Fruit fly (Drosophila melanogaster): ENCODE results near the gene CG6638.

Gene CG6638

DNA sequence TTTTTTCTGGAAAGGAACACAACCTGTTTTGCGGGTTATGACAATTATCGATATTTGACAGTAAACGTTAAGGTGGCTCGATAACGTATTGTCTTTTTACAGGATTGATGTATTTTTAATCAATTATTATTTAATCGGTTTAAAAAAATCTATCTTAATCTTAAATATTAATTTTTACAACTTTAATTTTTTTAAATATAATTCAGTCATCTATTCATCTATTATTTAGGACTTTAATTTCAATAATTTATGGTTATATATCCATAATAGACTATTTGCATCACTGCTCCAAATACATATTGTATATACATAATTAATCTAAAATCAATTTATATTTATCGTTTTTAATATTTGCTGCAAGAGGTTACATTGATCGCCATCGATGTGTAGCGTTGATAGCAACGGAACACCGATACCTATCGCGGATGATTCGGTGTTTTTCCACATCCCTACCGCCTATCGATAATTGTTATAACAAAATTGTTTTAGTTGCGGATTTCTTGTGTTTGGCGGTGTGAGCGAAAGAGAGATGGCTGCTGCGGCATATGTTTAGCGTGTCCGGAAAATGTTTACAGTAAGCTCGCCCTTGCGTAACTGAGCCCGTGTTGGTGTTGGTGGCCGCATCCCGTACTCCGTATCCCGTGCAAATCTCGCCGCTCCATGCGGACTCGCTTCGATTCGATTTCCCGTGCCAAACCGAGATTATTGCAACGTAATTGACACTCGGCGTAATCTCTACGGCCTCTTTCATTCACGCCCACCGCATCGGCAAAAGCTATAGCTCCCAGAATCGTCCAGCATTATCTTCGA is 50.9 kb downstream of the CG6638 start, which contains the start of the genes GstO1 and foi (continued):
- TF ChIP-seq CG4617 (GFP tag; optimal IDR thresholded peaks at IDR 0.05; ENCODE audit: borderline replicate concordance) (no peak), CG16863 (GFP tag; optimal IDR thresholded peaks at IDR 0.05) (no peak), CG6272 (GFP tag; IDR thresholded peaks at IDR 0.05) (peak; percentile 60; the same call in 1 of the 2 replicates), dmrt99B (tag; optimal IDR thresholded peaks at IDR 0.05) (peak; percentile 28), HLH4C (GFP tag; IDR thresholded peaks at IDR 0.05; ENCODE audit: partially characterized antibody) (peak; percentile 100), Bteb2 (GFP tag; optimal IDR thresholded peaks at IDR 0.05) (no peak), PHDP (tag; optimal IDR thresholded peaks at IDR 0.05) (no peak), CG12104 (GFP tag; optimal IDR thresholded peaks at IDR 0.05) (no peak), tna (GFP tag; IDR thresholded peaks at IDR 0.05; ENCODE audit: partially characterized antibody) (peak; percentile 99), CG1647 (GFP tag; optimal IDR thresholded peaks at IDR 0.05) (no peak), CG9609 (GFP tag; optimal IDR thresholded peaks at IDR 0.05) (no peak), CG8924 (tag; optimal IDR thresholded peaks at IDR 0.05) (peak; percentile 90), Dp (GFP tag; optimal IDR thresholded peaks at IDR 0.05) (peak; percentile 69), corto (GFP tag; optimal IDR thresholded peaks at IDR 0.05) (peak; percentile 24), gem (tag; optimal IDR thresholded peaks at IDR 0.05) (peak; percentile 24), CG17829 (tag; optimal IDR thresholded peaks at IDR 0.05) (peak; percentile 68), fd3F (GFP tag; optimal IDR thresholded peaks at IDR 0.05) (no peak), CG17186 (GFP tag; optimal IDR thresholded peaks at IDR 0.05) (peak; percentile 18), CG12219 (GFP tag; optimal IDR thresholded peaks at IDR 0.05) (no peak), Gsc (GFP tag; IDR thresholded peaks at IDR 0.05) (no peak), CG31224 (GFP tag; IDR thresholded peaks at IDR 0.05) (0 out of 2 replicates have a peak, but pooled peaks have one; percentile 22), CG31388 (GFP tag; optimal IDR thresholded peaks at IDR 0.05) (no peak), Pdp1 (GFP tag; optimal IDR thresholded peaks at IDR 0.05) (peak in 1 of 2 experiments; percentile 87), crc (GFP tag; optimal IDR thresholded peaks at IDR 0.05) (no peak), CG31365 (tag; optimal IDR thresholded peaks at IDR 0.05) (no peak), Nf-YC (tag; optimal IDR thresholded peaks at IDR 0.05) (peak; percentile 54), CG12769 (tag; optimal IDR thresholded peaks at IDR 0.05) (no peak), CG10147 (GFP tag; optimal IDR thresholded peaks at IDR 0.05) (peak; percentile 6), CG4404 (GFP tag; IDR thresholded peaks at IDR 0.05) (no peak), CG16815 (GFP tag; optimal IDR thresholded peaks at IDR 0.05) (no peak), amos (GFP tag; IDR thresholded peaks at IDR 0.05; ENCODE audit: partially characterized antibody) (peak; percentile 99), aop (GFP tag; IDR thresholded peaks at IDR 0.05) (no peak), az2 (GFP tag; optimal IDR thresholded peaks at IDR 0.05) (no peak), Neu2 (GFP tag; optimal IDR thresholded peaks at IDR 0.05; ENCODE audit: borderline replicate concordance) (no peak), slou (GFP tag; optimal IDR thresholded peaks at IDR 0.05) (no peak), CG1529 (GFP tag; optimal IDR thresholded peaks at IDR 0.05) (no peak), CG17359 (tag; optimal IDR thresholded peaks at IDR 0.05) (peak; percentile 3), CG7786 (GFP tag; optimal IDR thresholded peaks at IDR 0.05) (no peak), tio (GFP tag; optimal IDR thresholded peaks at IDR 0.05) (no peak), NC2α (GFP tag; optimal IDR thresholded peaks at IDR 0.05) (no peak), tgo (GFP tag; IDR thresholded peaks at IDR 0.05) (no peak), Chrac-16 (GFP tag; optimal IDR thresholded peaks at IDR 0.05) (no peak), cwo (GFP tag; optimal IDR thresholded peaks at IDR 0.05) (no peak), CG10654 (GFP tag; optimal IDR thresholded peaks at IDR 0.05) (no peak), CG13296 (GFP tag; optimal IDR thresholded peaks at IDR 0.05) (no peak), slbo (GFP tag; IDR thresholded peaks at IDR 0.05) (peak; percentile 68), CG5180 (GFP tag; optimal IDR thresholded peaks at IDR 0.05) (no peak), BtbVII (GFP tag; optimal IDR thresholded peaks at IDR 0.05) (no peak), slp2 (GFP tag; optimal IDR thresholded peaks at IDR 0.05) (no peak)
